Worm (Caenorhabditis elegans) whole organism, early embryonic: Measurements from ENCODE around the gene nspf-2.

Experiments
- aly-1 ChIP-seq: sonication (generic microtip); optimal IDR thresholded peaks from 2 replicates; lab custom pipeline; 2016; ENCODE audit warnings: missing genetic modification characterization, missing compliant biosample characterization
- ama-1 ChIP-seq: fragments of 150-350 bp; optimal IDR thresholded peaks from 2 replicates; lab custom pipeline; 2014
- hmbx-1 ChIP-seq: sonication (generic microtip); optimal IDR thresholded peaks from 2 replicates; lab custom pipeline; 2016; ENCODE audit warnings: mild to moderate bottlenecking, missing genetic modification characterization, missing compliant biosample characterization
- sea-1 ChIP-seq: fragments of 200-800 bp; sonication (Bioruptor generic); conservative IDR thresholded peaks from 2 replicates; pipeline ENCODE4 v1.3.6; 2022; ENCODE audit warnings: missing genetic modification characterization, missing compliant biosample characterization

DNA sequence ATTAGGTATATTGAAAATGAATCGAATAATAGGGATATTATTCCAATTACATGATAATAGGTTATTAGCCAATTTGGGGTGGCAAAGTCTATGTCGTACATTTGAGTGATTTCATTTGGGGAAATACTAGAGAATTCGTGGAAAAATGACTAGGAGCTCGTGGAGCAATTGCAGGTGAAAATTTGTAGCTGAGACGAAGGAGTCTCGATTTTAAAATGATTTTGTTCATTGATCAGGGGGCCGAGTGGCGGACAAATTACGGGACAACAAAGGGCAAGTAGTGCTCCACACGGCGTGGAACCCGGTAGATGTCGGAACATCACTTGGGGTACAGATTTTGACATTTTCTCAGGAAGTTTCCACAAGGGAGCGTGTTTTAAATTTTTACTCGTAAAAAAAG, 9.7 kb downstream of the nspf-2 start, which contains the start of gene sri-62:
- TF ChIP-seq ama-1 (no peak), hmbx-1 (no peak), aly-1 (no peak), sea-1 (GFP tag; lab: Robert Waterston, UW) (no peak)
